Worm (Caenorhabditis elegans) whole organism, L2 larva: ENCODE measurements around the gene dnj-10.

Experiments used
- elt-1 ChIP-seq: fragments of 150-350 bp; optimal IDR thresholded peaks from 2 replicates; lab custom pipeline; 2014; ENCODE audit warnings: missing biosample characterization, missing genetic modification characterization
- mab-5 ChIP-seq: fragments of 150-350 bp; optimal IDR thresholded peaks from 2 replicates; lab custom pipeline; 2014; ENCODE audit warnings: missing biosample characterization, missing genetic modification characterization
- nhr-77 ChIP-seq: fragments of 150-350 bp; optimal IDR thresholded peaks from 2 replicates; lab custom pipeline; 2014; ENCODE audit warnings: missing biosample characterization, missing genetic modification characterization

- TF ChIP-seq mab-5 (tag; lab: Kevin White, UChicago) (no peak), nhr-77 (tag; lab: Kevin White, UChicago) (no peak), elt-1 (no peak)
Observed at ce11 chrIII:8609683-8610082, 21.3 kb upstream of the dnj-10 start, which contains the start of gene C06E1.9.
